Worm (Caenorhabditis elegans): Measurements from ENCODE around the gene ula-1.

Gene ula-1

DNA sequence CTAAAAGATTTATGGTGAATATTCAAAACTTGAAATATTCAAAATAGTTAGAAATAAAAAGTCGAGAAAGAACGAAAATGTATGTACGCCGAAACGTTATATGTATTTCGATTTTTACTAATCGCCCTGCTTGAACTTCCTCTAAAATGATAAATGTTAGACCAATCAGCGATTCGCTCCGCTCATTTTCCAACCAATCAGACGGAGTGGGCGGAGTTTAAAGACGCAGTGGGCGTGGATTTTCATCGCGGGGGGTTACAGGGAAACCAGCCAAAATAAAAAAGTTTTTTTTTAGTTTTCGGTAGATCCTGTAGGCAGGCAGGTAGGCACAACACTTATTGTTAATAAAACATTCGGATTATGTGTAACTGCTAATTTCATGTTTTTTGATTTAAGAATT, 32.8 kb upstream of the ula-1 start:
- TF ChIP-seq ztf-23 (GFP tag; IDR thresholded peaks at IDR 0.05): no peak
- no peak for TF ChIP-seq tab-1 (GFP tag; IDR thresholded peaks at IDR 0.05)
- TF ChIP-seq flt-1 (GFP tag; IDR thresholded peaks at IDR 0.05): no peak

DNA sequence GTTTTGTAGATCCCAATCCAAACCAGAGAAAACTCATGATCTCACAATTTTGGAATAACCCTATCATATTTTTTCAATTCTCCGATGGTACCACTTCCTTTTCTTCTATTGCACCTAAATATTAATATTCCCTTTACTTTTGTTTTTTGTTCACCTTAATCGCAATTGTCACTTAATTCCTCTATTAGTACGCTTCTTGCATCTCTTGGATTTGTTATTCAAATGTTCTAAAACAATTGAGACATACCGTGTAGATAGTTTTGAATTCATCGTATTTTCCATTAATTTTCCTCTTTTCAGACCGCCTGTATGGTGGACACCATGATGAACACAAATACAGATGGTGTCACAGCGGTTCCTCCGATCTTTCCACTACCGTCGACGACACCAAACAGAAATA, 31.7 kb upstream of the ula-1 start, which contains the start of gene flh-2:
Gene flh-2 (plus strand): TSS at position 301 of the 400 bp plus-strand sequence.
- TF ChIP-seq ztf-23 (GFP tag; IDR thresholded peaks at IDR 0.05): no peak
- TF ChIP-seq T22C8.4 (GFP tag; IDR thresholded peaks at IDR 0.05): no peak
- TF ChIP-seq cog-1 (tag; optimal IDR thresholded peaks at IDR 0.05): no peak
- no peak for TF ChIP-seq med-1 (GFP tag; optimal IDR thresholded peaks at IDR 0.05; ENCODE audit: insufficient read depth)
- TF ChIP-seq ref-1 (GFP tag; conservative IDR thresholded peaks at IDR 0.05): no peak
- TF ChIP-seq tab-1 (GFP tag; IDR thresholded peaks at IDR 0.05): no peak
- TF ChIP-seq ztf-29 (GFP tag; IDR thresholded peaks at IDR 0.05): no peak
- no peak for TF ChIP-seq klf-2 (GFP tag; conservative IDR thresholded peaks at IDR 0.05)
- no peak for TF ChIP-seq flt-1 (GFP tag; IDR thresholded peaks at IDR 0.05)

DNA sequence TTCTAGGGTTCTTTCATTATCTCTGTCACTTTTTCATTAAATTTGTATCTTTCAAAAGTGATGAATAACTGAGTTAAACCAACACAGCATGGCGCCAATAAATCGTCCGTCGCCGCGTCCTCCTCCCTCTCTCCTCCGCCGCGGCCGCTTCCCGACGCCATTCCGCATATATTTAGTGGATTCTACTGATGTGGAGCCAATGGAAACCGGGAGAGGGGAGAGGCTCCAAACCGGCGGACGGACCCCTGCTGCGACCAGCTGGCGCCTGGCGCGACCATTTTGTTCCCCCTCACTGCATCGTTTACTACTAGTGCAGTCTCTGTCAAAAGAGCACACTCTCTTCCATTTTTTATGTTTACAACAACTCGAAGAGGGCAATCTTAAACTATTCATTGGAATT, 31.1 kb upstream of the ula-1 start:
- TF ChIP-seq cog-1 (tag; optimal IDR thresholded peaks at IDR 0.05) (no peak), ztf-29 (GFP tag; IDR thresholded peaks at IDR 0.05) (no peak), ref-1 (GFP tag; conservative IDR thresholded peaks at IDR 0.05) (no peak), ztf-23 (GFP tag; IDR thresholded peaks at IDR 0.05) (no peak), klf-2 (GFP tag; conservative IDR thresholded peaks at IDR 0.05) (no peak), flt-1 (GFP tag; IDR thresholded peaks at IDR 0.05) (no peak), med-1 (GFP tag; optimal IDR thresholded peaks at IDR 0.05; ENCODE audit: insufficient read depth) (no peak), tab-1 (GFP tag; IDR thresholded peaks at IDR 0.05) (no peak), T22C8.4 (GFP tag; IDR thresholded peaks at IDR 0.05) (no peak)

- no peak for TF ChIP-seq med-1 (GFP tag; optimal IDR thresholded peaks at IDR 0.05; ENCODE audit: insufficient read depth)
- TF ChIP-seq cog-1 (tag; optimal IDR thresholded peaks at IDR 0.05): no peak
- no peak for TF ChIP-seq T22C8.4 (GFP tag; IDR thresholded peaks at IDR 0.05)
- no peak for TF ChIP-seq klf-2 (GFP tag; conservative IDR thresholded peaks at IDR 0.05)
- TF ChIP-seq flt-1 (GFP tag; IDR thresholded peaks at IDR 0.05): no peak
- TF ChIP-seq tab-1 (GFP tag; IDR thresholded peaks at IDR 0.05): no peak
- no peak for TF ChIP-seq ref-1 (GFP tag; conservative IDR thresholded peaks at IDR 0.05)
- TF ChIP-seq ztf-23 (GFP tag; IDR thresholded peaks at IDR 0.05): no peak
- TF ChIP-seq ztf-29 (GFP tag; IDR thresholded peaks at IDR 0.05): no peak
These were observed 30.2 kb upstream of the ula-1 start for ce11 chrIII:4950345-4950744.

ce11 chrIII:4948631-4949030, 28.5 kb upstream of the ula-1 start:
- TF ChIP-seq cog-1 (tag; optimal IDR thresholded peaks at IDR 0.05): no peak
- TF ChIP-seq ztf-29 (GFP tag; IDR thresholded peaks at IDR 0.05): no peak
- no peak for TF ChIP-seq klf-2 (GFP tag; conservative IDR thresholded peaks at IDR 0.05)
- no peak for TF ChIP-seq T22C8.4 (GFP tag; IDR thresholded peaks at IDR 0.05)
- TF ChIP-seq ztf-23 (GFP tag; IDR thresholded peaks at IDR 0.05): 0 out of 2 replicates have a peak, but pooled peaks have one; percentile 45
- TF ChIP-seq ref-1 (GFP tag; conservative IDR thresholded peaks at IDR 0.05): no peak
- TF ChIP-seq flt-1 (GFP tag; IDR thresholded peaks at IDR 0.05): peak; percentile 66

- peak; percentile 12; the same call in 1 of the 2 replicates for TF ChIP-seq T22C8.4 (GFP tag; IDR thresholded peaks at IDR 0.05)
- TF ChIP-seq tab-1 (GFP tag; IDR thresholded peaks at IDR 0.05): 0 out of 2 replicates have a peak, but pooled peaks have one; percentile 51
- TF ChIP-seq cog-1 (tag; optimal IDR thresholded peaks at IDR 0.05): peak; percentile 56
- TF ChIP-seq ztf-23 (GFP tag; IDR thresholded peaks at IDR 0.05): peak; percentile 69; the same call in 1 of the 2 replicates
- TF ChIP-seq ref-1 (GFP tag; conservative IDR thresholded peaks at IDR 0.05): 0 out of 2 replicates have a peak, but pooled peaks have one; percentile 13
- TF ChIP-seq med-1 (GFP tag; optimal IDR thresholded peaks at IDR 0.05; ENCODE audit: insufficient read depth): no peak
- peak; percentile 73 for TF ChIP-seq flt-1 (GFP tag; IDR thresholded peaks at IDR 0.05)
- peak; percentile 38; the same call in 1 of the 2 replicates for TF ChIP-seq ztf-29 (GFP tag; IDR thresholded peaks at IDR 0.05)
- no peak for TF ChIP-seq klf-2 (GFP tag; conservative IDR thresholded peaks at IDR 0.05)
These were observed 27.2 kb upstream of the ula-1 start for ce11 chrIII:4947352-4947751.

DNA sequence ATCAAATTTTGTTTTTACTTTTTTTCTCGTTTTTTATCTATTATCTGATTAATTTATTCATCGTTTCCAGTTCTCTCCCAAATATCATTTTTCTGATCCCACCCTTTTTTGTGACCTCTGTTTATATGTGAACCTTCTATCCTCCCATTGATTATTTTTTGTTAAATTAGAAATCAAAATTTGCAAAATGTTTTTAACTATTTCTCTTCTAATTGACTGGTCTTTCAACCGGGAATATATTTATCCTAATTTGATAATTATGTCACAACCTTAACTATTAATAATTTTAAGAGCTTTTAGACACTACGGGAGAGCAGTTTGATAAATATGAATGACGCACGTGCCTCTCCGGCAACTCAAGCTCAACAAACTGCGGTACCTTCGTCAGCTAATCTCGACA, 24.1 kb upstream of the ula-1 start, which contains the start of gene ntl-9:
Gene ntl-9 (plus strand): TSS at position 301 of the 400 bp plus-strand sequence.
- TF ChIP-seq cog-1 (tag; optimal IDR thresholded peaks at IDR 0.05): no peak
- TF ChIP-seq med-1 (GFP tag; optimal IDR thresholded peaks at IDR 0.05; ENCODE audit: insufficient read depth): no peak
- TF ChIP-seq klf-2 (GFP tag; conservative IDR thresholded peaks at IDR 0.05): no peak

- TF ChIP-seq ztf-23 (GFP tag; IDR thresholded peaks at IDR 0.05): no peak
- no peak for TF ChIP-seq ref-1 (GFP tag; conservative IDR thresholded peaks at IDR 0.05)
- no peak for TF ChIP-seq T22C8.4 (GFP tag; IDR thresholded peaks at IDR 0.05)
These were observed 19.1 kb upstream of the ula-1 start, which contains the start of gene rpb-2 for ce11 chrIII:4939267-4939666. Gene rpb-2 (plus strand): TSS chrIII:4939567.

ce11 chrIII:4937022-4937421, 16.9 kb upstream of the ula-1 start, which contains the start of gene fsn-1:
Gene fsn-1 (plus strand): TSS chrIII:4937322.
- no peak for TF ChIP-seq flt-1 (GFP tag; IDR thresholded peaks at IDR 0.05)
- no peak for TF ChIP-seq T22C8.4 (GFP tag; IDR thresholded peaks at IDR 0.05)
- TF ChIP-seq ref-1 (GFP tag; conservative IDR thresholded peaks at IDR 0.05): no peak
- TF ChIP-seq tab-1 (GFP tag; IDR thresholded peaks at IDR 0.05): no peak
- no peak for TF ChIP-seq klf-2 (GFP tag; conservative IDR thresholded peaks at IDR 0.05)
- no peak for TF ChIP-seq cog-1 (tag; optimal IDR thresholded peaks at IDR 0.05)
- no peak for TF ChIP-seq ztf-29 (GFP tag; IDR thresholded peaks at IDR 0.05)
- no peak for TF ChIP-seq ztf-23 (GFP tag; IDR thresholded peaks at IDR 0.05)
- no peak for TF ChIP-seq med-1 (GFP tag; optimal IDR thresholded peaks at IDR 0.05; ENCODE audit: insufficient read depth)

DNA sequence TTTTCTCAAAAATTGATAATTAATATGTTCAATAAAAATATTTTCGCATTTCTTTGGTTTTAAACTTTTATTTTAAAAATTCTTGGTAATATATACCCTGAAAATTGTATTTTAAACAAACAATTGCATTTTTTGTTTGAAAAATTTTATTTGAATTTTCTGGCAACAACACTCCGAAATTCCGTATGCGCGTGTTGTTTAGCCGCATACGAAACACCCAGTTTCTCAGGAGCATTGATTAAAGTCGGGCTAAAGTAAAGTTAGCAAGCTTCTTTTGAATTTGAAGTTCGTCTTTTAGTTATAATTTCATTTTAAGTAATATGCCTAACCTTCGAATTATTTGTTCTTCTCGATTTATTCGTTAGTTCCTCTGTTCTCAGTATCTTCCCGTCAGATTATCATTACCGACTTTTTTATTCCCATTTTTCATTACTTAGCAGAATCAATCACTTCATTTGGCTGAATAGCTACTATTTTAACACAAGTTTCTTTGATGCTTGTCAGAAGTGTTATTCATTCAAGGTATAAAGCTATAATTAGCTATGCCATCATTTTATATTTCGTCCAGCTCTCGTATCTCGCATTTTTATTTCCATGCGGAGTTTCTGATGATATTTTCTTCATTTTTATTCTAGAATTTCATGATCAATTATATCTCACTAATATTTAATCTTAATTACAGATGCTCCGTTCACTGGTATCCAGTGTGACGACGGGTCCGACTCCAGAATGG, 14.9 kb upstream of the ula-1 start, which contains the start of gene mrps-18C:
Gene mrps-18C (plus strand): TSS at position 683 of the 733 bp plus-strand sequence.
- TF ChIP-seq ztf-29 (GFP tag; IDR thresholded peaks at IDR 0.05) (no peak), ztf-23 (GFP tag; IDR thresholded peaks at IDR 0.05) (no peak), T22C8.4 (GFP tag; IDR thresholded peaks at IDR 0.05) (no peak), cog-1 (tag; optimal IDR thresholded peaks at IDR 0.05) (no peak), flt-1 (GFP tag; IDR thresholded peaks at IDR 0.05) (no peak)
